Fruit fly (Drosophila melanogaster): ENCODE measurements around the gene CG1113.

- TF ChIP-seq Dll (optimal IDR thresholded peaks at IDR 0.05), result no peak
- TF ChIP-seq EcR (GFP tag; optimal IDR thresholded peaks at IDR 0.05), result no peak
These were observed 9.6 kb downstream of the CG1113 start, which contains the start of gene Tim17a2 for dm6 chr3R:5262592-5262991.

Measured in whole organism.